Worm (Caenorhabditis elegans): ENCODE data around the gene C01G10.7.

DNA sequence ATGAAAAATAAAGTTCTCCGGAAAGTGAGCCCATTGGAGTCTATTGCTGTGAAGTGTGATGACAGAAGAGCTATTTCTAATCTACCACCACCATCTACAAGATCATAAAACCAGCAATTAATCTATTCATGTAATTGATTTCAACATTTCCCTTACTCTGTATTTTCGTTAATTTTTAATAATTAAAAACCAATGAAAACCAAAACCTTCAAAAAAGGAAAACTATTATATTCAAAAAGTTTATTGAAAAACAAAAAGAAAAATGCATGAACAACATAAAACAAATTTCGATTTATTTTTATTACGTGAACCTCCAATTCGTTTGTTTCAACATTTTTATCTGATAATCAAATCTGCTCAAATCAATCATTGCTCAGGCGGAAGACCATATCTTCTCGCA, 13.9 kb downstream of the C01G10.7 start, which contains the start of gene C01G10.1:
- no peak for TF ChIP-seq aly-2 (tag; optimal IDR thresholded peaks at IDR 0.05)
- no peak for TF ChIP-seq ama-1 (optimal IDR thresholded peaks at IDR 0.05)
- TF ChIP-seq fos-1 (tag; optimal IDR thresholded peaks at IDR 0.05) = no peak
- TF ChIP-seq ceh-82 (tag; optimal IDR thresholded peaks at IDR 0.05) = no peak
- TF ChIP-seq R02D3.7 (tag; optimal IDR thresholded peaks at IDR 0.05) = no peak
- no peak for TF ChIP-seq skn-1 (tag; optimal IDR thresholded peaks at IDR 0.05)
- TF ChIP-seq elt-1 (tag; optimal IDR thresholded peaks at IDR 0.05) = no peak
- TF ChIP-seq nhr-76 (tag; optimal IDR thresholded peaks at IDR 0.05) = no peak
- TF ChIP-seq egl-27 (tag; optimal IDR thresholded peaks at IDR 0.05) = no peak
- TF ChIP-seq nhr-237 (tag; optimal IDR thresholded peaks at IDR 0.05) = no peak
- TF ChIP-seq nfya-1 (tag; optimal IDR thresholded peaks at IDR 0.05; ENCODE audit: insufficient read depth) = no peak
- TF ChIP-seq unc-62 (GFP tag; optimal IDR thresholded peaks at IDR 0.05) = no peak
- TF ChIP-seq elt-3 (tag; optimal IDR thresholded peaks at IDR 0.05) = no peak
